Worm (Caenorhabditis elegans): Measurements from ENCODE around the gene txt-11.
"Not testable (repeated sequence)": the region's sequence is repeated elsewhere in the genome, so short reads cannot be mapped to it uniquely, and the experiment has no call there.

ce11 chrV:3367773-3368172 lies 45.3 kb upstream of the txt-11 start, which contains the start of gene C04E12.2:
- TF ChIP-seq unc-130 (tag; optimal IDR thresholded peaks at IDR 0.05); skn-1 (tag; optimal IDR thresholded peaks at IDR 0.05); fkh-10 (GFP tag; optimal IDR thresholded peaks at IDR 0.05); hpl-2 (GFP tag; optimal IDR thresholded peaks at IDR 0.05); nhr-90 (tag; optimal IDR thresholded peaks at IDR 0.05; ENCODE audit: poor library complexity); jun-1 (tag; optimal IDR thresholded peaks at IDR 0.05); mep-1 (tag; optimal IDR thresholded peaks at IDR 0.05); lin-13 (GFP tag; optimal IDR thresholded peaks at IDR 0.05); nhr-12 (tag; optimal IDR thresholded peaks at IDR 0.05); fos-1 (tag; optimal IDR thresholded peaks at IDR 0.05); sptf-1 (tag; optimal IDR thresholded peaks at IDR 0.05): not testable (repeated sequence)

Measured in whole organism, L1 larva.